Worm (Caenorhabditis elegans) whole organism, early embryonic: ENCODE data around the gene tost-1.

Experiments
- B0310.2 ChIP-seq: sonication (generic microtip); optimal IDR thresholded peaks from 2 replicates; lab custom pipeline; 2016; ENCODE audit warnings: mild to moderate bottlenecking, missing genetic modification characterization, missing compliant biosample characterization
- ama-1 ChIP-seq: fragments of 150-350 bp; optimal IDR thresholded peaks from 2 replicates; lab custom pipeline; 2014
- hmbx-1 ChIP-seq: sonication (generic microtip); optimal IDR thresholded peaks from 2 replicates; lab custom pipeline; 2016; ENCODE audit warnings: mild to moderate bottlenecking, missing genetic modification characterization, missing compliant biosample characterization
- pes-1 ChIP-seq: fragments of 200-800 bp; sonication (Bioruptor generic); IDR thresholded peaks from 2 replicates; pipeline ENCODE4 v1.3.6; 2022; ENCODE audit warnings: missing genetic modification reagents, missing genetic modification characterization, missing compliant biosample characterization
- sea-1 ChIP-seq: fragments of 200-800 bp; sonication (Bioruptor generic); conservative IDR thresholded peaks from 2 replicates; pipeline ENCODE4 v1.3.6; 2022; ENCODE audit warnings: missing genetic modification characterization, missing compliant biosample characterization

ce11 chrIII:4870478-4870877, 7.6 kb downstream of the tost-1 start, which contains the start of gene gipc-1:
- TF ChIP-seq pes-1 (GFP tag; lab: Robert Waterston, UW) (no peak), sea-1 (GFP tag; lab: Robert Waterston, UW) (no peak), hmbx-1 (no peak), ama-1 (lab: Kevin White, UChicago) (no peak), B0310.2 (tag; lab: Kevin White, UChicago) (no peak)
